Worm (Caenorhabditis elegans) whole organism, L1 larva: Measurements from ENCODE around the gene ucr-1.

Source experiments
- C34B4.2 ChIP-seq: sonication (generic microtip); optimal IDR thresholded peaks from 2 replicates; lab custom pipeline; 2017; ENCODE audit warnings: mild to moderate bottlenecking, missing genetic modification characterization, missing compliant biosample characterization
- F16B12.6 ChIP-seq: fragments of 150-350 bp; optimal IDR thresholded peaks from 2 replicates; lab custom pipeline; 2014; ENCODE audit warnings: missing biosample characterization, missing genetic modification characterization
- Y116A8C.19 ChIP-seq: sonication (generic microtip); optimal IDR thresholded peaks from 2 replicates; lab custom pipeline; 2016; ENCODE audit warnings: missing compliant biosample characterization, missing genetic modification characterization, borderline replicate concordance
- aha-1 ChIP-seq: fragments of 150-350 bp; optimal IDR thresholded peaks from 2 replicates; lab custom pipeline; 2014; ENCODE audit warnings: missing biosample characterization, missing genetic modification characterization
- ama-1 ChIP-seq: fragments of 150-350 bp; optimal IDR thresholded peaks from 2 replicates; lab custom pipeline; 2014
- blmp-1 ChIP-seq: fragments of 150-350 bp; optimal IDR thresholded peaks from 2 replicates; lab custom pipeline; 2014; ENCODE audit warnings: missing biosample characterization, missing genetic modification characterization
- ceh-82 ChIP-seq, 3 experiments: fragments of 150-350 bp in 1 of 3; sonication (generic microtip) in 2 of 3; optimal IDR thresholded peaks; 2 replicates each; lab custom pipeline; 2014 to 2017; ENCODE audit warnings: missing biosample characterization in 3 of 3, missing genetic modification characterization in 3 of 3
- ces-1 ChIP-seq: fragments of 150-350 bp; optimal IDR thresholded peaks from 2 replicates; lab custom pipeline; 2014; ENCODE audit warnings: missing biosample characterization, missing genetic modification reagents, missing genetic modification characterization
- dsc-1 ChIP-seq: sonication (generic microtip); optimal IDR thresholded peaks from 2 replicates; lab custom pipeline; 2016; ENCODE audit warnings: mild to moderate bottlenecking, missing genetic modification characterization, missing compliant biosample characterization
- efl-1 ChIP-seq, 4 experiments: fragments of 150-350 bp; optimal IDR thresholded peaks in 3 of 4; peaks in 1 of 4; 1 replicate in 1 of 4; 2 replicates in 3 of 4; lab custom pipeline; 2014; ENCODE audit warnings: missing biosample characterization in 2 of 4, missing genetic modification characterization in 2 of 4, missing genetic modification reagents in 2 of 4
- egl-27 ChIP-seq, 2 experiments: fragments of 150-350 bp in 1 of 2; sonication (generic microtip); optimal IDR thresholded peaks; 3 replicates each; lab custom pipeline; 2017 to 2018; ENCODE audit warnings: missing biosample characterization in 2 of 2, missing genetic modification characterization in 2 of 2, missing genetic modification reagents in 2 of 2
- elt-2 ChIP-seq: sonication (generic microtip); optimal IDR thresholded peaks from 2 replicates; lab custom pipeline; 2016; ENCODE audit warnings: missing genetic modification characterization, mild to moderate bottlenecking, inconsistent platforms, missing compliant biosample characterization, missing genetic modification reagents
- ets-5 ChIP-seq: fragments of 200-800 bp; sonication (Bioruptor generic); IDR thresholded peaks from 2 replicates; pipeline ENCODE4 v1.3.6; 2022; ENCODE audit warnings: missing genetic modification characterization, missing compliant biosample characterization
- fkh-10 ChIP-seq: sonication (generic microtip); optimal IDR thresholded peaks from 2 replicates; lab custom pipeline; 2017; ENCODE audit warnings: missing biosample characterization, missing genetic modification reagents, missing genetic modification characterization
- grh-1 ChIP-seq: fragments of 200-800 bp; sonication (Bioruptor generic); IDR thresholded peaks from 2 replicates; pipeline ENCODE4 v1.3.6; 2022; ENCODE audit warnings: missing genetic modification reagents, missing genetic modification characterization, missing compliant biosample characterization
- hpl-2 ChIP-seq: fragments of 150-350 bp; optimal IDR thresholded peaks from 2 replicates; lab custom pipeline; 2014; ENCODE audit warnings: missing biosample characterization, missing genetic modification reagents, missing genetic modification characterization
- jun-1 ChIP-seq: fragments of 150-350 bp; optimal IDR thresholded peaks from 2 replicates; lab custom pipeline; 2014; ENCODE audit warnings: missing biosample characterization, missing genetic modification reagents, missing genetic modification characterization
- lin-14 ChIP-seq: fragments of 200-800 bp; sonication (Bioruptor generic); optimal IDR thresholded peaks from 2 replicates; lab custom pipeline; 2018; ENCODE audit warnings: mild to moderate bottlenecking, missing genetic modification characterization, moderate library complexity, missing compliant biosample characterization
- lin-35 ChIP-seq, 2 experiments: fragments of 150-350 bp; optimal IDR thresholded peaks; 2 replicates each; lab custom pipeline; 2014; ENCODE audit warnings: missing biosample characterization in 2 of 2, missing genetic modification characterization in 2 of 2, missing genetic modification reagents in 2 of 2
- lsy-2 ChIP-seq, 2 experiments: fragments of 150-350 bp; optimal IDR thresholded peaks; 2 replicates each; lab custom pipeline; 2014; ENCODE audit warnings: missing biosample characterization in 2 of 2, missing genetic modification characterization in 2 of 2
- mef-2 ChIP-seq: fragments of 150-350 bp; optimal IDR thresholded peaks from 2 replicates; lab custom pipeline; 2014; ENCODE audit warnings: missing biosample characterization, missing genetic modification characterization
- mep-1 ChIP-seq: fragments of 150-350 bp; optimal IDR thresholded peaks from 2 replicates; lab custom pipeline; 2014; ENCODE audit warnings: missing biosample characterization, missing genetic modification characterization
- nhr-12 ChIP-seq: sonication (generic microtip); optimal IDR thresholded peaks from 2 replicates; lab custom pipeline; 2017; ENCODE audit warnings: missing biosample characterization, missing genetic modification characterization
- nhr-19 ChIP-seq: fragments of 200-800 bp; sonication (Bioruptor generic); conservative IDR thresholded peaks from 2 replicates; pipeline ENCODE4 v1.3.6; 2022; ENCODE audit warnings: missing genetic modification characterization, missing compliant biosample characterization
- nhr-47 ChIP-seq: sonication (generic microtip); optimal IDR thresholded peaks from 2 replicates; lab custom pipeline; 2016; ENCODE audit warnings: mild to moderate bottlenecking, missing genetic modification characterization, moderate library complexity, missing compliant biosample characterization
- nhr-71 ChIP-seq: sonication (generic microtip); optimal IDR thresholded peaks from 2 replicates; lab custom pipeline; 2016; ENCODE audit warnings: mild to moderate bottlenecking, missing genetic modification characterization, moderate library complexity, missing compliant biosample characterization
- pqm-1 ChIP-seq: sonication (generic microtip); optimal IDR thresholded peaks from 3 replicates; lab custom pipeline; 2017; ENCODE audit warnings: missing biosample characterization, missing genetic modification characterization
- rnt-1 ChIP-seq: sonication (generic microtip); optimal IDR thresholded peaks from 2 replicates; lab custom pipeline; 2016; ENCODE audit warnings: mild to moderate bottlenecking, missing genetic modification characterization, moderate library complexity, missing compliant biosample characterization
- snpc-4 ChIP-seq: fragments of 150-350 bp; optimal IDR thresholded peaks from 2 replicates; lab custom pipeline; 2014; ENCODE audit warnings: missing biosample characterization, missing genetic modification characterization
- snu-23 ChIP-seq: sonication (generic microtip); optimal IDR thresholded peaks from 2 replicates; lab custom pipeline; 2016; ENCODE audit warnings: missing genetic modification characterization, missing compliant biosample characterization
- tbx-2 ChIP-seq: sonication (generic microtip); optimal IDR thresholded peaks from 2 replicates; lab custom pipeline; 2016; ENCODE audit warnings: missing genetic modification characterization, missing compliant biosample characterization
- unc-130 ChIP-seq: fragments of 150-350 bp; optimal IDR thresholded peaks from 2 replicates; lab custom pipeline; 2017; ENCODE audit warnings: missing biosample characterization, missing genetic modification characterization, inconsistent platforms
- unc-86 ChIP-seq: sonication (generic microtip); optimal IDR thresholded peaks from 2 replicates; lab custom pipeline; 2016; ENCODE audit warnings: missing genetic modification characterization, missing compliant biosample characterization
- vab-15 ChIP-seq: sonication (generic microtip); optimal IDR thresholded peaks from 2 replicates; lab custom pipeline; 2017; ENCODE audit warnings: missing genotype, mild to moderate bottlenecking, missing genetic modification characterization, missing compliant biosample characterization
- xbp-1 ChIP-seq: sonication (generic microtip); optimal IDR thresholded peaks from 2 replicates; lab custom pipeline; 2016; ENCODE audit warnings: missing genetic modification characterization, missing compliant biosample characterization
- ztf-11 ChIP-seq, 2 experiments: sonication (generic microtip); optimal IDR thresholded peaks; 2 replicates each; lab custom pipeline; 2016 to 2017; ENCODE audit warnings: missing genetic modification characterization in 2 of 2, missing biosample characterization in 1 of 2, missing compliant biosample characterization in 1 of 2
- ztf-4 ChIP-seq: fragments of 150-350 bp; optimal IDR thresholded peaks from 2 replicates; lab custom pipeline; 2014; ENCODE audit warnings: missing biosample characterization, missing genetic modification characterization

ucr-1 gene

ce11 chrIII:5623418-5623817 lies 31.5 kb downstream of the ucr-1 start (continued):
- TF ChIP-seq lsy-2 (tag; optimal IDR thresholded peaks at IDR 0.05; lab: Kevin White, UChicago), result peak in 1 of 2 experiments; percentile 6
- no peak for TF ChIP-seq pqm-1
- TF ChIP-seq hpl-2 (GFP tag; lab: Kevin White, UChicago), result no peak
- no peak for TF ChIP-seq snpc-4 (tag; lab: Kevin White, UChicago)
- peak; percentile 4 for TF ChIP-seq snu-23 (GFP tag; lab: Kevin White, UChicago)
- no peak for TF ChIP-seq elt-2 (tag; lab: Kevin White, UChicago)

- no peak for TF ChIP-seq ztf-11 (tag; optimal IDR thresholded peaks at IDR 0.05; lab: Kevin White, UChicago)
- TF ChIP-seq lin-35 (GFP tag; optimal IDR thresholded peaks at IDR 0.05; lab: Kevin White, UChicago), result no peak
- TF ChIP-seq aha-1, result no peak
- no peak for TF ChIP-seq jun-1 (tag; lab: Kevin White, UChicago)
- TF ChIP-seq ceh-82 (tag; optimal IDR thresholded peaks at IDR 0.05; lab: Kevin White, UChicago), result no peak
- TF ChIP-seq lin-14 (GFP tag; lab: Kevin White, UChicago), result no peak
- TF ChIP-seq blmp-1, result no peak
- TF ChIP-seq unc-86, result no peak
- TF ChIP-seq dsc-1, result no peak
- TF ChIP-seq ama-1 (lab: Kevin White, UChicago), result no peak
- no peak for TF ChIP-seq vab-15 (tag; lab: Kevin White, UChicago)
- no peak for TF ChIP-seq C34B4.2 (tag; lab: Kevin White, UChicago)
- no peak for TF ChIP-seq grh-1
- TF ChIP-seq mef-2 (tag; lab: Kevin White, UChicago), result no peak
- no peak for TF ChIP-seq F16B12.6 (tag; lab: Kevin White, UChicago)
Observed at ce11 chrIII:5624835-5625234, 32.9 kb downstream of the ucr-1 start, which contains the start of gene daf-4. daf-4 (plus strand) TSS chrIII:5625135.

- TF ChIP-seq lin-14 (GFP tag; lab: Kevin White, UChicago) (peak; percentile 49), nhr-19 (GFP tag; lab: Robert Waterston, UW) (peak; percentile 27; the same call in 1 of the 2 replicates), mep-1 (tag; lab: Kevin White, UChicago) (no peak), nhr-47 (tag; lab: Kevin White, UChicago) (no peak), nhr-71 (tag; lab: Kevin White, UChicago) (peak; percentile 65), lsy-2 (tag; optimal IDR thresholded peaks at IDR 0.05; lab: Kevin White, UChicago) (peak; percentile 34 to 38), snu-23 (GFP tag; lab: Kevin White, UChicago) (peak; percentile 12), rnt-1 (tag; lab: Kevin White, UChicago) (peak; percentile 63)
Observed at ce11 chrIII:5629225-5629624, 37.3 kb downstream of the ucr-1 start.

ce11 chrIII:5630350-5630749 lies 38.4 kb downstream of the ucr-1 start:
- peak; percentile 2 for TF ChIP-seq snu-23 (GFP tag; lab: Kevin White, UChicago)
- peak; percentile 40 for TF ChIP-seq lin-14 (GFP tag; lab: Kevin White, UChicago)
- TF ChIP-seq lsy-2 (tag; optimal IDR thresholded peaks at IDR 0.05; lab: Kevin White, UChicago), result peak in 1 of 2 experiments; percentile 21
- no peak for TF ChIP-seq blmp-1
- TF ChIP-seq ztf-4 (tag; lab: Kevin White, UChicago), result no peak
- TF ChIP-seq nhr-71 (tag; lab: Kevin White, UChicago), result peak; percentile 42
- TF ChIP-seq efl-1 (optimal IDR thresholded peaks at IDR 0.05; lab: Kevin White, UChicago), result no peak
- peak in 1 of 2 experiments; percentile 72 for TF ChIP-seq efl-1 (GFP tag; optimal IDR thresholded peaks at IDR 0.05 in 1 of 2; lab: Kevin White, UChicago)
- peak; percentile 63 for TF ChIP-seq unc-130 (tag; lab: Kevin White, UChicago)
- TF ChIP-seq xbp-1, result no peak
- no peak for TF ChIP-seq egl-27 (tag; optimal IDR thresholded peaks at IDR 0.05; lab: Kevin White, UChicago)
- no peak for TF ChIP-seq grh-1
- TF ChIP-seq rnt-1 (tag; lab: Kevin White, UChicago), result peak; percentile 48
- TF ChIP-seq jun-1 (tag; lab: Kevin White, UChicago), result no peak
- TF ChIP-seq, all 84 proteins: peak for 7

ce11 chrIII:5632426-5632976 lies 40.6 kb downstream of the ucr-1 start:
- TF ChIP-seq snpc-4 (tag; lab: Kevin White, UChicago) (peak; percentile 87), nhr-12 (tag; lab: Kevin White, UChicago) (no peak), ets-5 (no peak), tbx-2 (tag; lab: Kevin White, UChicago) (no peak), blmp-1 (no peak), Y116A8C.19 (tag; lab: Kevin White, UChicago) (no peak), unc-86 (no peak), lin-14 (GFP tag; lab: Kevin White, UChicago) (peak; percentile 69), mep-1 (tag; lab: Kevin White, UChicago) (no peak), ama-1 (lab: Kevin White, UChicago) (no peak), fkh-10 (GFP tag; lab: Kevin White, UChicago) (peak; percentile 89), ces-1 (GFP tag; lab: Kevin White, UChicago) (peak; percentile 45), ceh-82 (tag; optimal IDR thresholded peaks at IDR 0.05; lab: Kevin White, UChicago) (no peak)
